Worm (Caenorhabditis elegans) whole organism, L4 larva: ENCODE measurements around the gene clhm-1.

Experiments used
- D1046.2 ChIP-seq: fragments of 200-800 bp; sonication (Bioruptor generic); IDR thresholded peaks from 2 replicates; pipeline ENCODE4 v1.3.6; 2022; ENCODE audit warnings: missing genetic modification characterization, missing compliant biosample characterization
- R02D3.7 ChIP-seq: fragments of 150-350 bp; sonication (generic microtip); optimal IDR thresholded peaks from 3 replicates; lab custom pipeline; 2014; ENCODE audit warnings: missing biosample characterization, missing genetic modification characterization
- Y105C5A.15 ChIP-seq: fragments of 200-800 bp; sonication (Bioruptor generic); IDR thresholded peaks from 2 replicates; pipeline ENCODE4 v1.3.6; 2022; ENCODE audit warnings: missing genetic modification characterization, missing compliant biosample characterization
- Y75B8A.6 ChIP-seq: fragments of 200-800 bp; sonication (Bioruptor generic); IDR thresholded peaks from 2 replicates; pipeline ENCODE4 v1.3.6; 2022; ENCODE audit warnings: missing genetic modification reagents, missing genetic modification characterization, missing compliant biosample characterization
- aha-1 ChIP-seq: fragments of 150-350 bp; peaks from one replicate; lab custom pipeline; 2014; ENCODE audit warnings: missing biosample characterization, missing genetic modification characterization
- ama-1 ChIP-seq: fragments of 150-350 bp; optimal IDR thresholded peaks from 2 replicates; lab custom pipeline; 2014; ENCODE audit warnings: inconsistent platforms, mixed read lengths
- ces-1 ChIP-seq: fragments of 150-350 bp; sonication (generic microtip); optimal IDR thresholded peaks from 4 replicates; lab custom pipeline; 2014; ENCODE audit warnings: missing biosample characterization, missing genetic modification reagents, missing genetic modification characterization
- cey-2 ChIP-seq: sonication (generic microtip); optimal IDR thresholded peaks from 3 replicates; lab custom pipeline; 2017; ENCODE audit warnings: missing genetic modification characterization, mild to moderate bottlenecking, missing compliant biosample characterization, antibody characterized with exemption, borderline replicate concordance; ENCODE audit not compliant: insufficient read depth
- ctbp-1 ChIP-seq: fragments of 200-800 bp; sonication (Bioruptor generic); IDR thresholded peaks from 2 replicates; pipeline ENCODE4 v1.3.6; 2022; ENCODE audit warnings: missing genetic modification reagents, missing genetic modification characterization, missing compliant biosample characterization
- daf-16 ChIP-seq, 3 experiments: sonication (generic microtip); optimal IDR thresholded peaks; 2 replicates each; lab custom pipeline; 2016 to 2017; ENCODE audit warnings: missing genetic modification characterization in 3 of 3, missing genetic modification reagents in 3 of 3, mild to moderate bottlenecking in 2 of 3, missing compliant biosample characterization in 2 of 3, missing biosample characterization in 1 of 3, moderate library complexity in 1 of 3
- dmd-8 ChIP-seq: fragments of 200-800 bp; sonication (Bioruptor generic); IDR thresholded peaks from 2 replicates; pipeline ENCODE4 v1.3.6; 2022; ENCODE audit warnings: missing genetic modification characterization, missing compliant biosample characterization
- dmd-9 ChIP-seq: fragments of 200-800 bp; sonication (Bioruptor generic); IDR thresholded peaks from 2 replicates; pipeline ENCODE4 v1.3.6; 2022; ENCODE audit warnings: missing genetic modification reagents, missing genetic modification characterization, missing compliant biosample characterization
- egl-43 ChIP-seq: fragments of 200-800 bp; sonication (Bioruptor generic); IDR thresholded peaks from 2 replicates; pipeline ENCODE4 v1.3.6; 2022; ENCODE audit warnings: missing genetic modification reagents, missing genetic modification characterization, missing compliant biosample characterization
- fkh-10 ChIP-seq: fragments of 150-350 bp; optimal IDR thresholded peaks from 2 replicates; lab custom pipeline; 2014; ENCODE audit warnings: missing biosample characterization, missing genetic modification reagents, missing genetic modification characterization
- hlh-11 ChIP-seq: fragments of 200-800 bp; sonication (Bioruptor generic); optimal IDR thresholded peaks from 2 replicates; lab custom pipeline; 2018; ENCODE audit warnings: mild to moderate bottlenecking, missing genetic modification characterization, missing compliant biosample characterization
- hlh-30 ChIP-seq: sonication (generic microtip); optimal IDR thresholded peaks from 2 replicates; lab custom pipeline; 2017; ENCODE audit warnings: antibody characterized with exemption, mild to moderate bottlenecking, missing genetic modification characterization, missing compliant biosample characterization; ENCODE audit not compliant: insufficient read depth
- hmg-1.1 ChIP-seq: fragments of 200-800 bp; sonication (Bioruptor generic); IDR thresholded peaks from 2 replicates; pipeline ENCODE4 v1.3.6; 2022; ENCODE audit warnings: missing genetic modification reagents, missing genetic modification characterization, missing compliant biosample characterization
- lin-13 ChIP-seq: fragments of 150-350 bp; optimal IDR thresholded peaks from 2 replicates; lab custom pipeline; 2014; ENCODE audit warnings: missing biosample characterization, missing genetic modification reagents, missing genetic modification characterization
- lin-38 ChIP-seq: fragments of 200-800 bp; sonication (Bioruptor generic); IDR thresholded peaks from 2 replicates; pipeline ENCODE4 v1.3.6; 2022; ENCODE audit warnings: missing genetic modification reagents, missing genetic modification characterization, missing compliant biosample characterization
- madf-9 ChIP-seq: fragments of 200-800 bp; sonication (Bioruptor generic); conservative IDR thresholded peaks from 2 replicates; pipeline ENCODE4 v1.3.6; 2022; ENCODE audit warnings: missing genetic modification reagents, missing genetic modification characterization, missing compliant biosample characterization
- mdl-1 ChIP-seq, 2 experiments: fragments of 150-350 bp in 1 of 2; sonication (generic microtip) in 1 of 2; optimal IDR thresholded peaks; 2 replicates each; lab custom pipeline; 2014 to 2017; ENCODE audit warnings: missing biosample characterization in 2 of 2, missing genetic modification characterization in 2 of 2
- mdt-29 ChIP-seq: fragments of 200-800 bp; sonication (Bioruptor generic); IDR thresholded peaks from 2 replicates; pipeline ENCODE4 v1.3.6; 2022; ENCODE audit warnings: missing genetic modification reagents, missing genetic modification characterization, missing compliant biosample characterization
- mes-2 ChIP-seq: sonication (generic microtip); optimal IDR thresholded peaks from 2 replicates; lab custom pipeline; 2016; ENCODE audit warnings: missing genotype, mild to moderate bottlenecking, missing genetic modification characterization, missing compliant biosample characterization; ENCODE audit not compliant: poor library complexity, severe bottlenecking
- nhr-10 ChIP-seq: fragments of 150-350 bp; optimal IDR thresholded peaks from 2 replicates; lab custom pipeline; 2014; ENCODE audit warnings: missing biosample characterization, missing genetic modification characterization
- nhr-25 ChIP-seq: sonication (generic microtip); optimal IDR thresholded peaks from 2 replicates; lab custom pipeline; 2017; ENCODE audit warnings: missing genetic modification characterization, mild to moderate bottlenecking, missing compliant biosample characterization, antibody characterized with exemption, moderate library complexity, borderline replicate concordance; ENCODE audit not compliant: insufficient read depth
- saeg-2 ChIP-seq: fragments of 200-800 bp; sonication (Bioruptor generic); IDR thresholded peaks from 2 replicates; pipeline ENCODE4 v1.3.6; 2022; ENCODE audit warnings: missing genetic modification reagents, missing genetic modification characterization, missing compliant biosample characterization
- sdz-12 ChIP-seq: fragments of 200-800 bp; sonication (Bioruptor generic); optimal IDR thresholded peaks from 2 replicates; lab custom pipeline; 2018; ENCODE audit warnings: mild to moderate bottlenecking, missing genetic modification characterization, missing compliant biosample characterization
- snpc-4 ChIP-seq: fragments of 150-350 bp; optimal IDR thresholded peaks from 2 replicates; lab custom pipeline; 2014; ENCODE audit warnings: missing biosample characterization, missing genetic modification characterization
- spr-3 ChIP-seq: fragments of 200-800 bp; sonication (Bioruptor generic); optimal IDR thresholded peaks from 2 replicates; lab custom pipeline; 2018; ENCODE audit warnings: mild to moderate bottlenecking, missing genetic modification characterization, missing compliant biosample characterization
- unc-62 ChIP-seq, 3 experiments: fragments of 150-350 bp in 1 of 3; sonication (generic microtip); optimal IDR thresholded peaks in 2 of 3; peaks in 1 of 3; 1 replicate in 1 of 3; 2 replicates in 2 of 3; lab custom pipeline; 2014 to 2017; ENCODE audit warnings: missing biosample characterization in 3 of 3, missing genetic modification characterization in 3 of 3, missing genetic modification reagents in 3 of 3, missing genotype in 1 of 3
- zfp-3 ChIP-seq: fragments of 200-800 bp; sonication (Bioruptor generic); conservative IDR thresholded peaks from 2 replicates; pipeline ENCODE4 v1.3.6; 2022; ENCODE audit warnings: missing genetic modification reagents, missing genetic modification characterization, missing compliant biosample characterization

Gene clhm-1

ce11 chrII:6891176-6891575, 20.4 kb upstream of the clhm-1 start (continued):
- TF ChIP-seq nhr-25 (tag; lab: Kevin White, UChicago) = peak; percentile 47
- TF ChIP-seq mes-2 = peak; percentile 31
- peak in 1 of 2 experiments; percentile 56 for TF ChIP-seq unc-62 (GFP tag; optimal IDR thresholded peaks at IDR 0.05 in 1 of 2; lab: Kevin White, UChicago)
- TF ChIP-seq unc-62 (tag; optimal IDR thresholded peaks at IDR 0.05; lab: Kevin White, UChicago) = no peak

- TF ChIP-seq ctbp-1 (GFP tag; lab: Robert Waterston, UW) = peak; percentile 33; the same call in 1 of the 2 replicates
- TF ChIP-seq snpc-4 (tag; lab: Kevin White, UChicago) = no peak
- TF ChIP-seq Y105C5A.15 = 0 out of 2 replicates have a peak, but pooled peaks have one; percentile 25
- TF ChIP-seq R02D3.7 (tag; lab: Kevin White, UChicago) = no peak
- no peak; the same call in 1 of the 2 replicates for TF ChIP-seq mdt-29 (GFP tag; lab: Robert Waterston, UW)
- TF ChIP-seq hlh-11 (tag; lab: Kevin White, UChicago) = peak; percentile 18
- TF ChIP-seq madf-9 (GFP tag; lab: Robert Waterston, UW) = peak; percentile 22; the same call in 1 of the 2 replicates
- TF ChIP-seq ces-1 = no peak
- 0 out of 2 replicates have a peak, but pooled peaks have one; percentile 6 for TF ChIP-seq Y75B8A.6 (GFP tag; lab: Robert Waterston, UW)
- TF ChIP-seq lin-13 = no peak
- TF ChIP-seq ama-1 (lab: Kevin White, UChicago) = peak; percentile 81
- TF ChIP-seq D1046.2 = no peak
- TF ChIP-seq cey-2 (tag; lab: Kevin White, UChicago) = no peak
- peak; percentile 79 for TF ChIP-seq sdz-12 (GFP tag; lab: Kevin White, UChicago)
- 0 out of 2 replicates have a peak, but pooled peaks have one; percentile 28 for TF ChIP-seq egl-43 (GFP tag; lab: Robert Waterston, UW)
- TF ChIP-seq mdl-1 (tag; optimal IDR thresholded peaks at IDR 0.05; lab: Kevin White, UChicago) = no peak
- TF ChIP-seq saeg-2 (GFP tag; lab: Robert Waterston, UW) = 0 out of 2 replicates have a peak, but pooled peaks have one; percentile 8
- TF ChIP-seq unc-62 (GFP tag; optimal IDR thresholded peaks at IDR 0.05 in 1 of 2; lab: Kevin White, UChicago) = peak in 1 of 2 experiments; percentile 29
- no peak for TF ChIP-seq unc-62 (tag; optimal IDR thresholded peaks at IDR 0.05; lab: Kevin White, UChicago)
- no peak for TF ChIP-seq hlh-30 (tag; lab: Kevin White, UChicago)
Measured at ce11 chrII:6890095-6890494, 19.3 kb upstream of the clhm-1 start, which contains the start of gene acer-1. Gene acer-1, minus strand, starts transcription at chrII:6890400.

ce11 chrII:6889580-6889922, 18.7 kb upstream of the clhm-1 start:
- TF ChIP-seq aha-1 (tag; lab: Kevin White, UChicago) = peak; percentile 76
- TF ChIP-seq dmd-8 = 0 out of 2 replicates have a peak, but pooled peaks have one; percentile 9
- TF ChIP-seq ctbp-1 (GFP tag; lab: Robert Waterston, UW) = peak; percentile 19; the same call in 1 of the 2 replicates
- TF ChIP-seq D1046.2 = no peak
- TF ChIP-seq nhr-10 (tag; lab: Kevin White, UChicago) = no peak
- TF ChIP-seq zfp-3 (GFP tag; lab: Robert Waterston, UW) = peak; percentile 62; the same call in 1 of the 2 replicates
- peak; percentile 50; the same call in 1 of the 2 replicates for TF ChIP-seq dmd-9 (GFP tag; lab: Robert Waterston, UW)

ce11 chrII:6888661-6889579, 18.1 kb upstream of the clhm-1 start:
- TF ChIP-seq ama-1 (lab: Kevin White, UChicago) (peak; percentile 76), hmg-1.1 (GFP tag; lab: Robert Waterston, UW) (0 out of 2 replicates have a peak, but pooled peaks have one; percentile 12), mes-2 (peak; percentile 46), unc-62 (GFP tag; optimal IDR thresholded peaks at IDR 0.05 in 1 of 2; lab: Kevin White, UChicago) (peak in 1 of 2 experiments; percentile 35), unc-62 (tag; optimal IDR thresholded peaks at IDR 0.05; lab: Kevin White, UChicago) (no peak), Y105C5A.15 (no peak), Y75B8A.6 (GFP tag; lab: Robert Waterston, UW) (peak; percentile 68; the same call in 1 of the 2 replicates), fkh-10 (GFP tag; lab: Kevin White, UChicago) (no peak), lin-38 (GFP tag; lab: Robert Waterston, UW) (0 out of 2 replicates have a peak, but pooled peaks have one; percentile 6), daf-16 (GFP tag; optimal IDR thresholded peaks at IDR 0.05; lab: Kevin White, UChicago) (no peak), daf-16 (tag; optimal IDR thresholded peaks at IDR 0.05; lab: Kevin White, UChicago) (peak; percentile 21), spr-3 (GFP tag; lab: Kevin White, UChicago) (no peak), saeg-2 (GFP tag; lab: Robert Waterston, UW) (0 out of 2 replicates have a peak, but pooled peaks have one; percentile 44), D1046.2 (peak; percentile 71; the same call in 1 of the 2 replicates)
